Worm (Caenorhabditis elegans): ENCODE results near the gene K02B2.6.

DNA sequence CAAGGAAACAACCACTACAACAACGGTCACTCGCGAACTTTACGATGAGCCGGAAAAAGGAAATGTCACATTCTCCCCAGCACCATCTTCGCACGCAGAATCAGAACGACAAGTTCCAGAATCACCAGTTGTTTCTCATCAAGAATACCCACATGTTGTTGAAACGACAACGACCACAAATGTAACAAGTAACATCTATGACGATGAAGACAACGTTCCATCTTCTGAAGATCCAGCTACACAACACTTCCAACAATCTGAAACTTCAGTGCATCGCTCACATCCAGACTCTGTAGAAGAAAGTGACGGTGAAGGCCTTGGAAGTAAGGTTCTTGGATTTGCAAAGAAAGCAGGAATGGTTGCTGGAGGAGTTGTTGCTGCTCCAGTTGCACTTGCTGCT lies 28.4 kb upstream of the K02B2.6 start:
- TF ChIP-seq hsf-1 (GFP tag; IDR thresholded peaks at IDR 0.05) = no peak
- TF ChIP-seq T07F8.4 (tag; optimal IDR thresholded peaks at IDR 0.05) = no peak
- TF ChIP-seq ZK185.1 (tag; optimal IDR thresholded peaks at IDR 0.05; ENCODE audit: poor library complexity, severe bottlenecking) = no peak
- no peak for TF ChIP-seq ztf-3 (GFP tag; optimal IDR thresholded peaks at IDR 0.05)
